Fruit fly (Drosophila melanogaster) whole organism, embryonic: ENCODE measurements around the gene Cdc7.

Experiments
- Ada2b ChIP-seq: fragments of 200-800 bp; sonication (Bioruptor generic); IDR thresholded peaks from 2 replicates; pipeline ENCODE4 v1.3.6; 2022; ENCODE audit warnings: missing biosample characterization, missing genetic modification characterization
- CG1024 ChIP-seq: fragments of 200-800 bp; sonication (Bioruptor generic); IDR thresholded peaks from 2 replicates; pipeline ENCODE4 v1.3.6; 2022; ENCODE audit warnings: missing biosample characterization, missing genetic modification characterization
- CG10543 ChIP-seq: fragments of 200-800 bp; sonication (Bioruptor generic); optimal IDR thresholded peaks from 3 replicates; lab custom pipeline; 2017; ENCODE audit warnings: missing biosample characterization, mild to moderate bottlenecking, missing genetic modification characterization, moderate library complexity
- CG12391 ChIP-seq: fragments of 200-800 bp; sonication (Bioruptor generic); optimal IDR thresholded peaks from 3 replicates; lab custom pipeline; 2018; ENCODE audit warnings: missing biosample characterization, mild to moderate bottlenecking, missing genetic modification characterization, moderate library complexity
- CG13424 ChIP-seq: fragments of 200-800 bp; sonication (Bioruptor generic); optimal IDR thresholded peaks from 2 replicates; lab custom pipeline; 2019; ENCODE audit warnings: missing biosample characterization, mild to moderate bottlenecking, missing genetic modification characterization, moderate library complexity
- CG13624 ChIP-seq: fragments of 200-800 bp; sonication (Bioruptor generic); optimal IDR thresholded peaks from 2 replicates; lab custom pipeline; 2016; ENCODE audit warnings: missing biosample characterization, missing genetic modification characterization
- CG16815 ChIP-seq: fragments of 200-800 bp; sonication (Bioruptor generic); optimal IDR thresholded peaks from 3 replicates; lab custom pipeline; 2017; ENCODE audit warnings: missing biosample characterization, mild to moderate bottlenecking, missing genetic modification characterization
- CG17186 ChIP-seq: fragments of 200-800 bp; sonication (Bioruptor generic); optimal IDR thresholded peaks from 3 replicates; lab custom pipeline; 2017; ENCODE audit warnings: missing biosample characterization, missing genetic modification reagents, missing genetic modification characterization
- CG18476 ChIP-seq: fragments of 200-800 bp; sonication (Bioruptor generic); optimal IDR thresholded peaks from 2 replicates; lab custom pipeline; 2016; ENCODE audit warnings: missing biosample characterization, mild to moderate bottlenecking, missing genetic modification characterization
- CG18619 ChIP-seq: fragments of 200-800 bp; sonication (Bioruptor generic); optimal IDR thresholded peaks from 3 replicates; lab custom pipeline; 2017; ENCODE audit warnings: missing biosample characterization, mild to moderate bottlenecking, missing genetic modification characterization
- CG2202 ChIP-seq: fragments of 200-800 bp; sonication (Bioruptor generic); optimal IDR thresholded peaks from 2 replicates; lab custom pipeline; 2018; ENCODE audit warnings: missing biosample characterization, mild to moderate bottlenecking, missing genetic modification characterization
- CG2889 ChIP-seq: fragments of 200-800 bp; sonication (Bioruptor generic); IDR thresholded peaks from 3 replicates; pipeline ENCODE4 v1.3.6; 2022; ENCODE audit warnings: missing biosample characterization, missing genetic modification characterization
- CG30403 ChIP-seq: fragments of 200-800 bp; sonication (Bioruptor generic); optimal IDR thresholded peaks from 3 replicates; lab custom pipeline; 2016; ENCODE audit warnings: missing biosample characterization, missing genetic modification characterization
- CG31224 ChIP-seq: fragments of 200-800 bp; sonication (Bioruptor generic); IDR thresholded peaks from 2 replicates; pipeline ENCODE4 v1.3.6; 2022; ENCODE audit warnings: missing biosample characterization, missing genetic modification characterization
- CG33213 ChIP-seq: fragments of 200-800 bp; sonication (Bioruptor generic); optimal IDR thresholded peaks from 3 replicates; lab custom pipeline; 2016; ENCODE audit warnings: missing biosample characterization, missing genetic modification characterization
- CG7928 ChIP-seq: fragments of 200-800 bp; sonication (Bioruptor generic); optimal IDR thresholded peaks from 2 replicates; lab custom pipeline; 2017; ENCODE audit warnings: missing biosample characterization, mild to moderate bottlenecking, missing genetic modification characterization
- CG8290 ChIP-seq, 3 experiments: fragments of 200-800 bp; sonication (Bioruptor generic); optimal IDR thresholded peaks; 2 replicates each; lab custom pipeline; 2016 to 2019; ENCODE audit warnings: missing biosample characterization in 3 of 3, missing genetic modification characterization in 3 of 3, mild to moderate bottlenecking in 2 of 3, moderate library complexity in 1 of 3
- Dbx ChIP-seq: fragments of 200-800 bp; sonication (Bioruptor generic); IDR thresholded peaks from 3 replicates; pipeline ENCODE4 v1.3.6; 2022; ENCODE audit warnings: missing biosample characterization, missing genetic modification characterization
- ERR ChIP-seq: fragments of 200-800 bp; sonication (Bioruptor generic); optimal IDR thresholded peaks from 2 replicates; lab custom pipeline; 2016; ENCODE audit warnings: missing biosample characterization, missing genetic modification characterization
- Eip74EF ChIP-seq, 2 experiments: fragments of 200-800 bp in 1 of 2; fragments of >200 bp in 1 of 2; sonication (Bioruptor generic) in 1 of 2; optimal IDR thresholded peaks; 2 replicates each; lab custom pipeline; 2017 to 2019; ENCODE audit warnings: missing biosample characterization in 2 of 2, missing genetic modification characterization in 2 of 2, mild to moderate bottlenecking in 1 of 2, moderate library complexity in 1 of 2
- HLHmδ ChIP-seq: fragments of 200-800 bp; sonication (Bioruptor generic); optimal IDR thresholded peaks from 2 replicates; lab custom pipeline; 2018; ENCODE audit warnings: missing biosample characterization, mild to moderate bottlenecking, missing genetic modification characterization, moderate library complexity
- Hr78 ChIP-seq, 2 experiments: fragments of 200-800 bp in 1 of 2; fragments of >200 bp in 1 of 2; sonication (Bioruptor generic) in 1 of 2; optimal IDR thresholded peaks; 2 replicates each; lab custom pipeline; 2017 to 2019; ENCODE audit warnings: missing biosample characterization in 2 of 2, missing genetic modification characterization in 2 of 2, mild to moderate bottlenecking in 1 of 2, moderate library complexity in 1 of 2
- MTF-1 ChIP-seq: fragments of 200-800 bp; sonication (Bioruptor generic); optimal IDR thresholded peaks from 2 replicates; lab custom pipeline; 2018; ENCODE audit warnings: missing biosample characterization, mild to moderate bottlenecking, missing genetic modification characterization, borderline replicate concordance
- Ptx1 ChIP-seq: fragments of 200-800 bp; sonication (Bioruptor generic); IDR thresholded peaks from 2 replicates; pipeline ENCODE4 v1.3.6; 2022; ENCODE audit warnings: missing biosample characterization, missing genetic modification characterization
- Scr ChIP-seq: fragments of 200-800 bp; sonication (Bioruptor generic); IDR thresholded peaks from 2 replicates; pipeline ENCODE4 v1.3.6; 2022; ENCODE audit warnings: missing biosample characterization, missing genetic modification characterization; ENCODE audit not compliant: partially characterized antibody
- Sry-δ ChIP-seq: fragments of 200-800 bp; sonication (Bioruptor generic); optimal IDR thresholded peaks from 2 replicates; lab custom pipeline; 2016; ENCODE audit warnings: missing biosample characterization, missing genetic modification characterization
- al ChIP-seq: fragments of 200-800 bp; sonication (Bioruptor generic); IDR thresholded peaks from 2 replicates; pipeline ENCODE4 v1.3.6; 2022; ENCODE audit warnings: missing biosample characterization, missing genetic modification characterization
- ara ChIP-seq: fragments of 200-800 bp; sonication (Bioruptor generic); IDR thresholded peaks from 2 replicates; pipeline ENCODE4 v1.3.6; 2022; ENCODE audit warnings: missing biosample characterization, missing genetic modification characterization
- btn ChIP-seq: fragments of 200-800 bp; sonication (Bioruptor generic); optimal IDR thresholded peaks from 2 replicates; lab custom pipeline; 2016; ENCODE audit warnings: missing biosample characterization, missing genetic modification characterization
- ci ChIP-seq: fragments of 200-800 bp; sonication (Bioruptor generic); IDR thresholded peaks from 3 replicates; pipeline ENCODE4 v1.3.6; 2022; ENCODE audit warnings: missing biosample characterization, missing genetic modification characterization
- crc ChIP-seq: fragments of 200-800 bp; sonication (Bioruptor generic); optimal IDR thresholded peaks from 2 replicates; lab custom pipeline; 2016; ENCODE audit warnings: missing biosample characterization, missing genetic modification characterization
- dmrt11E ChIP-seq: fragments of 200-800 bp; sonication (Bioruptor generic); optimal IDR thresholded peaks from 3 replicates; lab custom pipeline; 2018; ENCODE audit warnings: missing biosample characterization, mild to moderate bottlenecking, missing genetic modification characterization, moderate library complexity
- en ChIP-seq: fragments of 200-800 bp; sonication (Bioruptor generic); optimal IDR thresholded peaks from 2 replicates; lab custom pipeline; 2016; ENCODE audit warnings: missing biosample characterization, missing genetic modification characterization
- ham ChIP-seq: fragments of 200-800 bp; sonication (Bioruptor generic); IDR thresholded peaks from 2 replicates; pipeline ENCODE4 v1.3.6; 2022; ENCODE audit warnings: missing biosample characterization, missing genetic modification characterization
- her ChIP-seq: fragments of 200-800 bp; sonication (Bioruptor generic); optimal IDR thresholded peaks from 2 replicates; lab custom pipeline; 2016; ENCODE audit warnings: missing biosample characterization, missing genetic modification characterization
- kay ChIP-seq: fragments of 200-800 bp; sonication (Bioruptor generic); optimal IDR thresholded peaks from 2 replicates; lab custom pipeline; 2016; ENCODE audit warnings: missing biosample characterization, missing genetic modification characterization
- lab ChIP-seq: fragments of 200-800 bp; sonication (Bioruptor generic); optimal IDR thresholded peaks from 3 replicates; lab custom pipeline; 2017; ENCODE audit warnings: missing biosample characterization, missing genetic modification characterization, mild to moderate bottlenecking, moderate library complexity, missing genetic modification reagents
- lbe ChIP-seq: fragments of 200-800 bp; sonication (Bioruptor generic); optimal IDR thresholded peaks from 2 replicates; lab custom pipeline; 2016; ENCODE audit warnings: missing biosample characterization, mild to moderate bottlenecking, missing genetic modification characterization
- nerfin-2 ChIP-seq: fragments of 200-800 bp; sonication (Bioruptor generic); IDR thresholded peaks from 2 replicates; pipeline ENCODE4 v1.3.6; 2022; ENCODE audit warnings: missing biosample characterization, missing genetic modification characterization; ENCODE audit not compliant: partially characterized antibody
- pb ChIP-seq: fragments of 200-800 bp; sonication (Bioruptor generic); optimal IDR thresholded peaks from 3 replicates; lab custom pipeline; 2016; ENCODE audit warnings: missing biosample characterization, missing genetic modification characterization
- pros ChIP-seq: fragments of 200-800 bp; sonication (Bioruptor generic); optimal IDR thresholded peaks from 3 replicates; lab custom pipeline; 2019; ENCODE audit warnings: missing biosample characterization, mild to moderate bottlenecking, missing genetic modification characterization, moderate library complexity
- pzg ChIP-seq: fragments of 200-800 bp; sonication (Bioruptor generic); optimal IDR thresholded peaks from 3 replicates; lab custom pipeline; 2018; ENCODE audit warnings: missing biosample characterization, mild to moderate bottlenecking, missing genetic modification characterization, moderate library complexity
- ro ChIP-seq: fragments of 200-800 bp; sonication (Bioruptor generic); IDR thresholded peaks from 2 replicates; pipeline ENCODE4 v1.3.6; 2022; ENCODE audit warnings: missing biosample characterization, missing genetic modification characterization
- salm ChIP-seq: fragments of 200-800 bp; sonication (Bioruptor generic); optimal IDR thresholded peaks from 2 replicates; lab custom pipeline; 2018; ENCODE audit warnings: missing biosample characterization, mild to moderate bottlenecking, missing genetic modification characterization
- twi ChIP-seq: fragments of 200-800 bp; optimal IDR thresholded peaks from 2 replicates; lab custom pipeline; 2019; ENCODE audit warnings: missing biosample characterization, mild to moderate bottlenecking, missing genetic modification characterization, moderate library complexity
- vnd ChIP-seq: fragments of 200-800 bp; sonication (Bioruptor generic); IDR thresholded peaks from 3 replicates; pipeline ENCODE4 v1.3.6; 2022; ENCODE audit warnings: missing biosample characterization, missing genetic modification characterization; ENCODE audit not compliant: partially characterized antibody
- yki ChIP-seq: fragments of >200 bp; optimal IDR thresholded peaks from 3 replicates; lab custom pipeline; 2018
- zfh1 ChIP-seq: fragments of 200-800 bp; sonication (Bioruptor generic); IDR thresholded peaks from 3 replicates; pipeline ENCODE4 v1.3.6; 2022; ENCODE audit warnings: missing biosample characterization, missing genetic modification characterization

Cdc7 gene

dm6 chrX:6654198-6654831, at the start of gene Cdc7, which contains the start of gene CG3226 (continued):
- TF ChIP-seq lbe (peak; percentile 23), MTF-1 (GFP tag; lab: Kevin White, UChicago) (peak; percentile 2), CG13624 (peak; percentile 48), vnd (GFP tag; lab: Robert Waterston, UW) (peak; percentile 58; the same call in 2 of the 3 replicates), Sry-δ (GFP tag; lab: Kevin White, UChicago) (peak; percentile 73), twi (tag; lab: Kevin White, UChicago) (peak; percentile 65), al (GFP tag; lab: Robert Waterston, UW) (peak; percentile 45; the same call in 1 of the 2 replicates), CG1024 (GFP tag; lab: Robert Waterston, UW) (0 out of 2 replicates have a peak, but pooled peaks have one; percentile 16), ci (GFP tag; lab: Robert Waterston, UW) (peak; percentile 90), ham (GFP tag; lab: Robert Waterston, UW) (no peak), yki (lab: Kevin White, UChicago) (no peak), CG13424 (tag; lab: Kevin White, UChicago) (peak; percentile 42), CG12391 (tag; lab: Kevin White, UChicago) (peak; percentile 74), ro (GFP tag; lab: Robert Waterston, UW) (no peak), CG31224 (GFP tag; lab: Robert Waterston, UW) (0 out of 2 replicates have a peak, but pooled peaks have one; percentile 13), CG30403 (GFP tag; lab: Kevin White, UChicago) (peak; percentile 66), ara (GFP tag; lab: Robert Waterston, UW) (peak; percentile 42; the same call in 1 of the 2 replicates), pzg (GFP tag; lab: Kevin White, UChicago) (peak; percentile 81), dmrt11E (peak; percentile 52), nerfin-2 (GFP tag; lab: Robert Waterston, UW) (peak; percentile 49; the same call in 1 of the 2 replicates), en (GFP tag; lab: Kevin White, UChicago) (no peak), ERR (no peak), CG10543 (peak; percentile 82), Hr78 (GFP tag; optimal IDR thresholded peaks at IDR 0.05; lab: Kevin White, UChicago) (no peak), salm (tag; lab: Kevin White, UChicago) (peak; percentile 62), her (GFP tag; lab: Kevin White, UChicago) (no peak), CG2202 (tag; lab: Kevin White, UChicago) (peak; percentile 58), Scr (GFP tag; lab: Robert Waterston, UW) (peak; percentile 71), CG2889 (GFP tag; lab: Robert Waterston, UW) (no peak), CG18476 (GFP tag; lab: Kevin White, UChicago) (peak; percentile 16), pros (GFP tag; lab: Kevin White, UChicago) (no peak), Dbx (GFP tag; lab: Robert Waterston, UW) (peak; percentile 72; the same call in 2 of the 3 replicates), CG33213 (peak; percentile 63), CG16815 (GFP tag; lab: Kevin White, UChicago) (no peak), Eip74EF (GFP tag; optimal IDR thresholded peaks at IDR 0.05; lab: Kevin White, UChicago) (peak in 1 of 2 experiments; percentile 62), zfh1 (peak; percentile 68), CG8290 (GFP tag; optimal IDR thresholded peaks at IDR 0.05; lab: Kevin White, UChicago) (peak; percentile 24), CG8290 (tag; optimal IDR thresholded peaks at IDR 0.05; lab: Kevin White, UChicago) (peak; percentile 39 to 85), crc (GFP tag; lab: Kevin White, UChicago) (no peak), pb (GFP tag; lab: Kevin White, UChicago) (peak; percentile 38), Ptx1 (GFP tag; lab: Robert Waterston, UW) (peak; percentile 50), CG7928 (GFP tag; lab: Kevin White, UChicago) (peak; percentile 43), HLHmδ (GFP tag; lab: Kevin White, UChicago) (peak; percentile 76), btn (GFP tag; lab: Kevin White, UChicago) (peak; percentile 10), lab (GFP tag; lab: Kevin White, UChicago) (peak; percentile 90), kay (GFP tag; lab: Kevin White, UChicago) (no peak), Ada2b (GFP tag; lab: Robert Waterston, UW) (peak; percentile 33; the same call in 1 of the 2 replicates), CG18619 (GFP tag; lab: Kevin White, UChicago) (peak; percentile 77), CG17186 (GFP tag; lab: Kevin White, UChicago) (peak; percentile 65)
